Fruit fly (Drosophila melanogaster) whole organism, embryonic: Measurements from ENCODE around the gene ash1.

ENCODE experiments used
- Asciz ChIP-seq: fragments of 200-800 bp; sonication (Bioruptor generic); optimal IDR thresholded peaks from 2 replicates; lab custom pipeline; 2017; ENCODE audit warnings: missing biosample characterization, mild to moderate bottlenecking, missing genetic modification characterization, missing genetic modification reagents
- B-H1 ChIP-seq: fragments of 200-800 bp; sonication (Bioruptor generic); IDR thresholded peaks from 3 replicates; pipeline ENCODE4 v1.3.6; 2022; ENCODE audit warnings: missing biosample characterization, missing genetic modification characterization
- Bgb ChIP-seq: fragments of 200-800 bp; sonication (Bioruptor generic); IDR thresholded peaks from 2 replicates; pipeline ENCODE4 v1.3.6; 2022; ENCODE audit warnings: missing biosample characterization, missing genetic modification characterization; ENCODE audit not compliant: partially characterized antibody
- CG13287 ChIP-seq: fragments of 200-800 bp; sonication (Bioruptor generic); IDR thresholded peaks from 2 replicates; pipeline ENCODE4 v1.3.6; 2022; ENCODE audit warnings: missing biosample characterization, missing genetic modification characterization; ENCODE audit not compliant: partially characterized antibody
- CG14667 ChIP-seq: fragments of 200-800 bp; sonication (Bioruptor generic); IDR thresholded peaks from 2 replicates; pipeline ENCODE4 v1.3.6; 2022; ENCODE audit warnings: missing biosample characterization, missing genetic modification characterization
- CG18599 ChIP-seq: fragments of 200-800 bp; sonication (Bioruptor generic); optimal IDR thresholded peaks from 3 replicates; lab custom pipeline; 2017; ENCODE audit warnings: missing biosample characterization, missing genetic modification characterization, mild to moderate bottlenecking, moderate library complexity, missing genetic modification reagents
- CG30431 ChIP-seq: fragments of 200-800 bp; sonication (Bioruptor generic); optimal IDR thresholded peaks from 2 replicates; lab custom pipeline; 2017; ENCODE audit warnings: missing biosample characterization, missing genetic modification characterization
- CG3281 ChIP-seq: fragments of 200-800 bp; sonication (Bioruptor generic); optimal IDR thresholded peaks from 3 replicates; lab custom pipeline; 2017; ENCODE audit warnings: missing biosample characterization, mild to moderate bottlenecking, missing genetic modification characterization
- CG34224 ChIP-seq: fragments of 200-800 bp; sonication (Bioruptor generic); IDR thresholded peaks from 3 replicates; pipeline ENCODE4 v1.3.6; 2022; ENCODE audit warnings: missing biosample characterization, missing genetic modification characterization; ENCODE audit not compliant: partially characterized antibody
- CG4328 ChIP-seq: fragments of 200-800 bp; sonication (Bioruptor generic); optimal IDR thresholded peaks from 3 replicates; lab custom pipeline; 2017; ENCODE audit warnings: missing biosample characterization, missing genetic modification reagents, missing genetic modification characterization
- CG4424 ChIP-seq: fragments of 200-800 bp; sonication (Bioruptor generic); optimal IDR thresholded peaks from 3 replicates; lab custom pipeline; 2016; ENCODE audit warnings: missing biosample characterization, missing genetic modification characterization
- CG6791 ChIP-seq: fragments of 200-800 bp; sonication (Bioruptor generic); IDR thresholded peaks from 3 replicates; pipeline ENCODE4 v1.3.6; 2022; ENCODE audit warnings: missing biosample characterization, missing genetic modification characterization; ENCODE audit not compliant: partially characterized antibody
- CG6813 ChIP-seq: fragments of 200-800 bp; sonication (Bioruptor generic); optimal IDR thresholded peaks from 2 replicates; lab custom pipeline; 2017; ENCODE audit warnings: missing biosample characterization, missing genetic modification characterization, mild to moderate bottlenecking, moderate library complexity, missing genetic modification reagents
- CG7745 ChIP-seq: fragments of 200-800 bp; sonication (Bioruptor generic); optimal IDR thresholded peaks from 2 replicates; lab custom pipeline; 2018; ENCODE audit warnings: missing biosample characterization, mild to moderate bottlenecking, missing genetic modification characterization, moderate library complexity
- CG9727 ChIP-seq: fragments of 200-800 bp; sonication (Bioruptor generic); optimal IDR thresholded peaks from 3 replicates; lab custom pipeline; 2017; ENCODE audit warnings: missing biosample characterization, mild to moderate bottlenecking, missing genetic modification characterization
- D19B ChIP-seq: fragments of 200-800 bp; sonication (Bioruptor generic); optimal IDR thresholded peaks from 2 replicates; lab custom pipeline; 2017; ENCODE audit warnings: missing biosample characterization, mild to moderate bottlenecking, missing genetic modification characterization
- Dfd ChIP-seq, 2 experiments: fragments of >200 bp; optimal IDR thresholded peaks; 2 replicates each; lab custom pipeline; 2017; ENCODE audit warnings: missing biosample characterization in 2 of 2, missing genetic modification characterization in 2 of 2
- Dll ChIP-seq: fragments of 200-800 bp; sonication (Bioruptor generic); IDR thresholded peaks from 4 replicates; pipeline ENCODE4 v1.3.6; 2022; ENCODE audit warnings: missing biosample characterization, missing genetic modification characterization; ENCODE audit not compliant: partially characterized antibody
- E2f1 ChIP-seq: fragments of 200-800 bp; sonication (Bioruptor generic); IDR thresholded peaks from 2 replicates; pipeline ENCODE4 v1.3.6; 2022; ENCODE audit warnings: missing biosample characterization, missing genetic modification characterization
- ERR ChIP-seq: fragments of 200-800 bp; sonication (Bioruptor generic); optimal IDR thresholded peaks from 2 replicates; lab custom pipeline; 2016; ENCODE audit warnings: missing biosample characterization, missing genetic modification characterization
- Fer2 ChIP-seq: fragments of 200-800 bp; sonication (Bioruptor generic); optimal IDR thresholded peaks from 2 replicates; lab custom pipeline; 2018; ENCODE audit warnings: missing biosample characterization, mild to moderate bottlenecking, missing genetic modification characterization, moderate library complexity
- Med ChIP-seq: fragments of 200-800 bp; sonication (Bioruptor generic); peaks from one replicate; lab custom pipeline; 2016; ENCODE audit warnings: missing biosample characterization, missing genetic modification characterization, mild to moderate bottlenecking, inconsistent platforms, moderate library complexity
- NC2α ChIP-seq: fragments of 200-800 bp; sonication (Bioruptor generic); optimal IDR thresholded peaks from 2 replicates; lab custom pipeline; 2016; ENCODE audit warnings: missing biosample characterization, missing genetic modification characterization
- Sox102F ChIP-seq: fragments of 200-800 bp; sonication (Bioruptor generic); optimal IDR thresholded peaks from 2 replicates; lab custom pipeline; 2018; ENCODE audit warnings: missing biosample characterization, mild to moderate bottlenecking, missing genetic modification characterization, moderate library complexity
- Sry-β ChIP-seq: fragments of 200-800 bp; sonication (Bioruptor generic); optimal IDR thresholded peaks from 2 replicates; lab custom pipeline; 2018; ENCODE audit warnings: missing biosample characterization, mild to moderate bottlenecking, missing genetic modification characterization, moderate library complexity
- ap ChIP-seq: fragments of 200-800 bp; sonication (Bioruptor generic); IDR thresholded peaks from 2 replicates; pipeline ENCODE4 v1.3.6; 2022; ENCODE audit warnings: missing biosample characterization, missing genetic modification characterization
- btn ChIP-seq: fragments of 200-800 bp; sonication (Bioruptor generic); optimal IDR thresholded peaks from 2 replicates; lab custom pipeline; 2016; ENCODE audit warnings: missing biosample characterization, missing genetic modification characterization
- cas ChIP-seq: fragments of 200-800 bp; sonication (Bioruptor generic); IDR thresholded peaks from 2 replicates; pipeline ENCODE4 v1.3.6; 2022; ENCODE audit warnings: missing biosample characterization, missing genetic modification characterization
- cg ChIP-seq: fragments of 200-800 bp; sonication (Bioruptor generic); optimal IDR thresholded peaks from 3 replicates; lab custom pipeline; 2019; ENCODE audit warnings: missing biosample characterization, mild to moderate bottlenecking, missing genetic modification characterization, moderate library complexity
- chinmo ChIP-seq: fragments of 200-800 bp; sonication (Bioruptor generic); IDR thresholded peaks from 4 replicates; pipeline ENCODE4 v1.3.6; 2022; ENCODE audit warnings: missing biosample characterization, missing genetic modification characterization; ENCODE audit not compliant: partially characterized antibody
- chn ChIP-seq: fragments of 200-800 bp; sonication (Bioruptor generic); optimal IDR thresholded peaks from 2 replicates; lab custom pipeline; 2016; ENCODE audit warnings: missing biosample characterization, missing genetic modification characterization
- ci ChIP-seq: fragments of 200-800 bp; sonication (Bioruptor generic); IDR thresholded peaks from 3 replicates; pipeline ENCODE4 v1.3.6; 2022; ENCODE audit warnings: missing biosample characterization, missing genetic modification characterization
- crc ChIP-seq: fragments of 200-800 bp; sonication (Bioruptor generic); optimal IDR thresholded peaks from 2 replicates; lab custom pipeline; 2016; ENCODE audit warnings: missing biosample characterization, missing genetic modification characterization
- danr ChIP-seq: fragments of 200-800 bp; sonication (Bioruptor generic); IDR thresholded peaks from 2 replicates; pipeline ENCODE4 v1.3.6; 2022; ENCODE audit warnings: missing biosample characterization, missing genetic modification characterization
- disco-r ChIP-seq: fragments of 200-800 bp; sonication (Bioruptor generic); optimal IDR thresholded peaks from 2 replicates; lab custom pipeline; 2016; ENCODE audit warnings: missing biosample characterization, missing genetic modification characterization
- insv ChIP-seq, 2 experiments: fragments of 200-800 bp; sonication (Bioruptor generic); optimal IDR thresholded peaks; 3 replicates each; lab custom pipeline; 2016 to 2018; ENCODE audit warnings: missing biosample characterization in 2 of 2, missing genetic modification characterization in 2 of 2
- pan ChIP-seq, 4 experiments: fragments of >200 bp in 3 of 4; fragments of 200-800 bp in 1 of 4; sonication (Bioruptor generic) in 1 of 4; optimal IDR thresholded peaks in 3 of 4; IDR thresholded peaks in 1 of 4; 2 replicates each; pipeline versions ENCODE4 v1.3.6 to Lab custom; 2017 to 2022; ENCODE audit warnings: missing biosample characterization in 2 of 4, missing genetic modification characterization in 2 of 4, mixed read lengths in 1 of 4
- ro ChIP-seq: fragments of 200-800 bp; sonication (Bioruptor generic); IDR thresholded peaks from 2 replicates; pipeline ENCODE4 v1.3.6; 2022; ENCODE audit warnings: missing biosample characterization, missing genetic modification characterization
- sens ChIP-seq: fragments of 200-800 bp; sonication (Bioruptor generic); peaks from one replicate; lab custom pipeline; 2016; ENCODE audit warnings: missing biosample characterization, missing genetic modification characterization
- sens-2 ChIP-seq: fragments of 200-800 bp; sonication (Bioruptor generic); IDR thresholded peaks from 2 replicates; pipeline ENCODE4 v1.3.6; 2022; ENCODE audit warnings: missing biosample characterization, missing genetic modification characterization
- sna ChIP-seq: fragments of 200-800 bp; sonication (Bioruptor generic); IDR thresholded peaks from 2 replicates; pipeline ENCODE4 v1.3.6; 2022; ENCODE audit warnings: missing biosample characterization, missing genetic modification characterization; ENCODE audit not compliant: partially characterized antibody
- tna ChIP-seq: fragments of 200-800 bp; sonication (Bioruptor generic); IDR thresholded peaks from 2 replicates; pipeline ENCODE4 v1.3.6; 2022; ENCODE audit warnings: missing biosample characterization, missing genetic modification characterization; ENCODE audit not compliant: partially characterized antibody
- trh ChIP-seq: fragments of 200-800 bp; sonication (Bioruptor generic); optimal IDR thresholded peaks from 2 replicates; lab custom pipeline; 2016; ENCODE audit warnings: missing biosample characterization, missing genetic modification characterization
- tx ChIP-seq: fragments of 200-800 bp; sonication (Bioruptor generic); optimal IDR thresholded peaks from 2 replicates; lab custom pipeline; 2016; ENCODE audit warnings: missing biosample characterization, missing genetic modification characterization
- unpg ChIP-seq: fragments of 200-800 bp; sonication (Bioruptor generic); optimal IDR thresholded peaks from 3 replicates; lab custom pipeline; 2018; ENCODE audit warnings: missing biosample characterization, mild to moderate bottlenecking, missing genetic modification characterization, moderate library complexity
- vnd ChIP-seq: fragments of 200-800 bp; sonication (Bioruptor generic); IDR thresholded peaks from 3 replicates; pipeline ENCODE4 v1.3.6; 2022; ENCODE audit warnings: missing biosample characterization, missing genetic modification characterization; ENCODE audit not compliant: partially characterized antibody
- zf30C ChIP-seq: fragments of 200-800 bp; sonication (Bioruptor generic); optimal IDR thresholded peaks from 3 replicates; lab custom pipeline; 2018; ENCODE audit warnings: missing biosample characterization, mild to moderate bottlenecking, missing genetic modification characterization

ash1 gene

DNA sequence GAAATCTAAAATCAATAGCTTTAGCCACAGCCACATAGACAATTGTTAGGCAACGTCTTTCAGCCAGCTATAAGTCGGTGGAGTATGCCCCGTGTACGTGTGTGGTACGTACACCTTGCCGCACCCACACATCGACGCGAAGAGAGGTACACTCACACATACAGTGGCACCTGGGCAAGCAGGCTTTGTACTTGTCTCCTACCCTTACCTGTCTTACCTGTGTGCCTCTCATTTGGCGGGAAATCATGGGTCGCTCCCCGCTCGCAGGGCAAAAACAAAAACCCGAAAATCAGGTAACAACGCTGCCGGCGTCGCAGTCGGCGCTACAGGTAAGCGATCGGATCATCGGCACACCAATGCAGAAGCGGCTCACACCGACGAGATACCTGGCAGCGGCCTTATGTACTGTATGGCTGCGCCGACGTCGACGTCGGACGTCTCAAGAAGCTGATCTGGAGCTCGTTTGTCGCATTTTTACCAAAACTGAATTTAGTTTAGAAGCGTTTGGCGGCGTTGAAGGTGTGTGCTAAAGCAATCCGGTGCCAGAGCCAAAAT lies 36.3 kb downstream of the ash1 start (continued):
- TF ChIP-seq ci (GFP tag; lab: Robert Waterston, UW) (0 out of 3 replicates have a peak, but pooled peaks have one; percentile 34), chinmo (GFP tag; lab: Robert Waterston, UW) (0 out of 4 replicates have a peak, but pooled peaks have one; percentile 64), E2f1 (GFP tag; lab: Robert Waterston, UW) (peak; percentile 33; the same call in 1 of the 2 replicates), Med (GFP tag; lab: Kevin White, UChicago) (peak; percentile 84), unpg (GFP tag; lab: Kevin White, UChicago) (no peak), cg (GFP tag; lab: Kevin White, UChicago) (peak; percentile 85), sens (GFP tag; lab: Kevin White, UChicago) (peak; percentile 11), chn (GFP tag; lab: Kevin White, UChicago) (no peak), zf30C (GFP tag; lab: Kevin White, UChicago) (peak; percentile 17), CG13287 (GFP tag; lab: Robert Waterston, UW) (no peak; the same call in 1 of the 2 replicates), CG6791 (peak; percentile 45; the same call in 1 of the 3 replicates), D19B (GFP tag; lab: Kevin White, UChicago) (no peak), sna (peak; percentile 25; the same call in 1 of the 2 replicates), CG34224 (peak; percentile 18; the same call in 1 of the 3 replicates), Asciz (GFP tag; lab: Kevin White, UChicago) (no peak), Sox102F (no peak)

DNA sequence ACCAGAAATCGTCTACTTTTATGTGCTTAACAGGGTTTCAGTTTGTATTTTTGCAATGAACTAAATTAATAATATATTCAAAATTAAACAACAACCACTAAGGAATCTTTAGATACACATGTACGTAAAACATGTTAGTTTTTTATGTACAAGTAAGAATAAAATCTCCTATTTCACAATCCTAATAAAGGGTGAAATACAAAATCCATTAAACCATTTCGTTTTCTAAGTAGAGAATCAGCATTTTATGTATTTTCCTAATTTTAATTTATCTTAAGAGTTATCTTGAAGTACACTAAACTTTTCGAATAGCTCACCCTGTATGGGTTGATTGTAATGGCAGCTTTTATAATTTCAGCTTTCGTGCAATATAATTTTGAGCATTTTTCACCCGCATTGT lies 36.8 kb downstream of the ash1 start:
- TF ChIP-seq CG7745 (tag; lab: Kevin White, UChicago) = no peak
- TF ChIP-seq ap (GFP tag; lab: Robert Waterston, UW) = no peak
- TF ChIP-seq Fer2 (tag; lab: Kevin White, UChicago) = no peak
- no peak for TF ChIP-seq Dll (GFP tag; lab: Robert Waterston, UW)
- no peak for TF ChIP-seq NC2α (GFP tag; lab: Kevin White, UChicago)
- TF ChIP-seq ro (GFP tag; lab: Robert Waterston, UW) = no peak
- TF ChIP-seq CG30431 = no peak
- TF ChIP-seq tx (GFP tag; lab: Kevin White, UChicago) = no peak
- TF ChIP-seq disco-r (GFP tag; lab: Kevin White, UChicago) = no peak
- no peak for TF ChIP-seq tna (GFP tag; lab: Robert Waterston, UW)
- no peak for TF ChIP-seq CG6813
- TF ChIP-seq insv (GFP tag; optimal IDR thresholded peaks at IDR 0.05; lab: Kevin White, UChicago) = no peak
- no peak for TF ChIP-seq Dfd (GFP tag; optimal IDR thresholded peaks at IDR 0.05; lab: Kevin White, UChicago)
- TF ChIP-seq btn (GFP tag; lab: Kevin White, UChicago) = no peak
- no peak for TF ChIP-seq trh
- TF ChIP-seq CG18599 (GFP tag; lab: Kevin White, UChicago) = peak; percentile 57
- TF ChIP-seq CG14667 (GFP tag; lab: Robert Waterston, UW) = no peak
- TF ChIP-seq Bgb (GFP tag; lab: Robert Waterston, UW) = no peak
- no peak for TF ChIP-seq cas
- no peak for TF ChIP-seq ERR (GFP tag; lab: Kevin White, UChicago)
- peak; percentile 54 for TF ChIP-seq unpg (GFP tag; lab: Kevin White, UChicago)
- TF ChIP-seq CG4424 (GFP tag; lab: Kevin White, UChicago) = no peak
- no peak for TF ChIP-seq pan (optimal IDR thresholded peaks at IDR 0.05; lab: Kevin White, UChicago)
- peak in 1 of 2 experiments; percentile 36 for TF ChIP-seq pan (GFP tag; optimal IDR thresholded peaks at IDR 0.05 in 1 of 2, IDR thresholded peaks at IDR 0.05 in 1 of 2)
- TF ChIP-seq Sry-β (GFP tag; lab: Kevin White, UChicago) = no peak
- TF ChIP-seq CG3281 (GFP tag; lab: Kevin White, UChicago) = peak; percentile 69
- no peak for TF ChIP-seq ci (GFP tag; lab: Robert Waterston, UW)
- TF ChIP-seq sens-2 (GFP tag; lab: Robert Waterston, UW) = no peak
- TF ChIP-seq CG9727 = peak; percentile 8
- no peak for TF ChIP-seq vnd (GFP tag; lab: Robert Waterston, UW)
- no peak for TF ChIP-seq crc (GFP tag; lab: Kevin White, UChicago)
- no peak for TF ChIP-seq danr (GFP tag; lab: Robert Waterston, UW)
- no peak for TF ChIP-seq B-H1 (GFP tag; lab: Robert Waterston, UW)
- TF ChIP-seq CG4328 (GFP tag; lab: Kevin White, UChicago) = no peak
